Worm (Caenorhabditis elegans): ENCODE results near the gene F26G1.11.

F26G1.11 gene

ce11 chrII:4776933-4777332 is at the start of gene F26G1.11:
TSS of gene F26G1.11 (plus strand) at chrII:4777137.
- TF ChIP-seq nfya-2 (GFP tag; IDR thresholded peaks at IDR 0.05) (no peak), nhr-80 (tag; optimal IDR thresholded peaks at IDR 0.05) (peak; percentile 38)

- TF ChIP-seq mes-4 (tag; optimal IDR thresholded peaks at IDR 0.05), result no peak
- no peak for TF ChIP-seq C06A6.2 (GFP tag; conservative IDR thresholded peaks at IDR 0.05)
- TF ChIP-seq zim-3 (tag; optimal IDR thresholded peaks at IDR 0.05), result no peak
- no peak for TF ChIP-seq F57C9.4 (tag; optimal IDR thresholded peaks at IDR 0.05)
- no peak for TF ChIP-seq Y79H2A.3 (GFP tag; conservative IDR thresholded peaks at IDR 0.05)
- TF ChIP-seq xnd-1 (tag; optimal IDR thresholded peaks at IDR 0.05), result no peak
- TF ChIP-seq bed-2 (GFP tag; IDR thresholded peaks at IDR 0.05), result no peak
- no peak for TF ChIP-seq hsf-1 (GFP tag; IDR thresholded peaks at IDR 0.05)
- no peak for TF ChIP-seq pbrm-1 (GFP tag; IDR thresholded peaks at IDR 0.05)
- no peak for TF ChIP-seq aptf-2 (GFP tag; conservative IDR thresholded peaks at IDR 0.05)
- TF ChIP-seq hmg-20 (GFP tag; IDR thresholded peaks at IDR 0.05), result no peak
These were observed 49.2 kb upstream of the F26G1.11 start, which contains the start of gene ttr-41 for ce11 chrII:4727769-4728168. TSS of gene ttr-41 (minus strand) at chrII:4727869.

ce11 chrII:4728687-4729086 is 48.2 kb upstream of the F26G1.11 start:
- TF ChIP-seq unc-62 (GFP tag; optimal IDR thresholded peaks at IDR 0.05) (no peak), hmg-20 (GFP tag; IDR thresholded peaks at IDR 0.05) (no peak), mes-4 (tag; optimal IDR thresholded peaks at IDR 0.05) (no peak), nfyb-1 (GFP tag; IDR thresholded peaks at IDR 0.05) (no peak), F49E8.2 (tag; optimal IDR thresholded peaks at IDR 0.05; ENCODE audit: insufficient read depth) (no peak), sptf-2 (GFP tag; optimal IDR thresholded peaks at IDR 0.05) (no peak), fkh-3 (tag; optimal IDR thresholded peaks at IDR 0.05) (no peak), F52B5.7 (tag; optimal IDR thresholded peaks at IDR 0.05) (no peak), bed-2 (GFP tag; IDR thresholded peaks at IDR 0.05) (no peak), B0261.1 (tag; optimal IDR thresholded peaks at IDR 0.05) (no peak), sea-2 (GFP tag; IDR thresholded peaks at IDR 0.05) (no peak), attf-5 (GFP tag; optimal IDR thresholded peaks at IDR 0.05) (peak; percentile 17), T07F8.4 (tag; optimal IDR thresholded peaks at IDR 0.05) (no peak), tbp1 (GFP tag; optimal IDR thresholded peaks at IDR 0.05) (peak; percentile 19), T26A5.8 (tag; optimal IDR thresholded peaks at IDR 0.05) (no peak), pha-4 (tag; optimal IDR thresholded peaks at IDR 0.05) (peak; percentile 40), C17E4.6 (GFP tag; IDR thresholded peaks at IDR 0.05) (no peak), hmg-1.2 (GFP tag; IDR thresholded peaks at IDR 0.05) (peak; percentile 53; the same call in 1 of the 2 replicates), nhr-120 (GFP tag; IDR thresholded peaks at IDR 0.05) (no peak), lin-54 (GFP tag; optimal IDR thresholded peaks at IDR 0.05) (no peak), pbrm-1 (GFP tag; IDR thresholded peaks at IDR 0.05) (no peak), lin-40 (tag; optimal IDR thresholded peaks at IDR 0.05) (peak; percentile 27), F57C9.4 (tag; optimal IDR thresholded peaks at IDR 0.05) (no peak), let-526 (GFP tag; IDR thresholded peaks at IDR 0.05) (no peak), ets-4 (GFP tag; optimal IDR thresholded peaks at IDR 0.05) (peak; percentile 50), ekl-4 (GFP tag; IDR thresholded peaks at IDR 0.05) (no peak), nhr-80 (tag; optimal IDR thresholded peaks at IDR 0.05) (peak; percentile 94), nfya-2 (GFP tag; IDR thresholded peaks at IDR 0.05) (no peak), him-1 (tag; optimal IDR thresholded peaks at IDR 0.05) (no peak), F22D6.2 (tag; optimal IDR thresholded peaks at IDR 0.05) (no peak), aptf-2 (GFP tag; conservative IDR thresholded peaks at IDR 0.05) (no peak), K11D2.4 (GFP tag; IDR thresholded peaks at IDR 0.05) (no peak), attf-6 (GFP tag; IDR thresholded peaks at IDR 0.05) (no peak), madf-3 (GFP tag; IDR thresholded peaks at IDR 0.05) (no peak), tlf-1 (GFP tag; optimal IDR thresholded peaks at IDR 0.05) (peak; percentile 8), tbx-9 (tag; optimal IDR thresholded peaks at IDR 0.05; ENCODE audit: borderline replicate concordance) (no peak), Y79H2A.3 (GFP tag; conservative IDR thresholded peaks at IDR 0.05) (no peak), let-607 (tag; optimal IDR thresholded peaks at IDR 0.05) (peak in 1 of 2 experiments; percentile 54), madf-10 (tag; optimal IDR thresholded peaks at IDR 0.05) (no peak), efl-1 (GFP tag; optimal IDR thresholded peaks at IDR 0.05) (no peak), ztf-22 (GFP tag; optimal IDR thresholded peaks at IDR 0.05) (no peak)

Data from whole organism, young adult.